Fruit fly (Drosophila melanogaster) whole organism, embryonic: Measurements from ENCODE around the gene CG31109.

Experiments
- B-H2 ChIP-seq: fragments of 200-800 bp; sonication (Bioruptor generic); optimal IDR thresholded peaks from 2 replicates; lab custom pipeline; 2018; ENCODE audit warnings: missing biosample characterization, mild to moderate bottlenecking, missing genetic modification characterization
- Bgb ChIP-seq: fragments of 200-800 bp; sonication (Bioruptor generic); IDR thresholded peaks from 2 replicates; pipeline ENCODE4 v1.3.6; 2022; ENCODE audit warnings: missing biosample characterization, missing genetic modification characterization; ENCODE audit not compliant: partially characterized antibody
- CG11093 ChIP-seq: fragments of 200-800 bp; sonication (Bioruptor generic); IDR thresholded peaks from 3 replicates; pipeline ENCODE4 v1.3.6; 2022; ENCODE audit warnings: missing biosample characterization, missing genetic modification characterization
- CG11723 ChIP-seq: fragments of 200-800 bp; sonication (Bioruptor generic); optimal IDR thresholded peaks from 2 replicates; lab custom pipeline; 2017; ENCODE audit warnings: missing biosample characterization, mild to moderate bottlenecking, missing genetic modification characterization
- CG13296 ChIP-seq: fragments of 200-800 bp; sonication (Bioruptor generic); optimal IDR thresholded peaks from 3 replicates; lab custom pipeline; 2018; ENCODE audit warnings: missing biosample characterization, mild to moderate bottlenecking, missing genetic modification characterization
- CG15514 ChIP-seq: fragments of 200-800 bp; sonication (Bioruptor generic); optimal IDR thresholded peaks from 3 replicates; lab custom pipeline; 2017; ENCODE audit warnings: missing biosample characterization, missing genetic modification characterization, mild to moderate bottlenecking, moderate library complexity, missing genetic modification reagents
- CG15601 ChIP-seq: fragments of 200-800 bp; sonication (Bioruptor generic); optimal IDR thresholded peaks from 3 replicates; lab custom pipeline; 2019; ENCODE audit warnings: missing biosample characterization, mild to moderate bottlenecking, missing genetic modification characterization, moderate library complexity
- CG16779 ChIP-seq: fragments of 200-800 bp; sonication (Bioruptor generic); IDR thresholded peaks from 2 replicates; pipeline ENCODE4 v1.3.6; 2022; ENCODE audit warnings: missing biosample characterization, missing genetic modification characterization
- CG17385 ChIP-seq: fragments of 200-800 bp; sonication (Bioruptor generic); optimal IDR thresholded peaks from 3 replicates; lab custom pipeline; 2018; ENCODE audit warnings: missing biosample characterization, mild to moderate bottlenecking, missing genetic modification characterization
- CG17912 ChIP-seq: fragments of 200-800 bp; sonication (Bioruptor generic); optimal IDR thresholded peaks from 2 replicates; lab custom pipeline; 2018; ENCODE audit warnings: missing biosample characterization, mild to moderate bottlenecking, missing genetic modification characterization
- CG2889 ChIP-seq: fragments of 200-800 bp; sonication (Bioruptor generic); IDR thresholded peaks from 3 replicates; pipeline ENCODE4 v1.3.6; 2022; ENCODE audit warnings: missing biosample characterization, missing genetic modification characterization
- CG30403 ChIP-seq: fragments of 200-800 bp; sonication (Bioruptor generic); optimal IDR thresholded peaks from 3 replicates; lab custom pipeline; 2016; ENCODE audit warnings: missing biosample characterization, missing genetic modification characterization
- CG33213 ChIP-seq: fragments of 200-800 bp; sonication (Bioruptor generic); optimal IDR thresholded peaks from 3 replicates; lab custom pipeline; 2016; ENCODE audit warnings: missing biosample characterization, missing genetic modification characterization
- CG4328 ChIP-seq: fragments of 200-800 bp; sonication (Bioruptor generic); optimal IDR thresholded peaks from 3 replicates; lab custom pipeline; 2017; ENCODE audit warnings: missing biosample characterization, missing genetic modification reagents, missing genetic modification characterization
- CG43689 ChIP-seq: fragments of 200-800 bp; sonication (Bioruptor generic); IDR thresholded peaks from 2 replicates; pipeline ENCODE4 v1.3.6; 2022; ENCODE audit warnings: missing biosample characterization, missing genetic modification characterization
- CG6689 ChIP-seq: fragments of 200-800 bp; sonication (Bioruptor generic); IDR thresholded peaks from 2 replicates; pipeline ENCODE4 v1.3.6; 2022; ENCODE audit warnings: missing biosample characterization, missing genetic modification characterization
- CG6765 ChIP-seq: fragments of 200-800 bp; sonication (Bioruptor generic); optimal IDR thresholded peaks from 3 replicates; lab custom pipeline; 2017; ENCODE audit warnings: missing biosample characterization, mild to moderate bottlenecking, missing genetic modification characterization
- CG6854 ChIP-seq: fragments of 200-800 bp; sonication (Bioruptor generic); optimal IDR thresholded peaks from 3 replicates; lab custom pipeline; 2017; ENCODE audit warnings: missing biosample characterization, mild to moderate bottlenecking, missing genetic modification characterization
- CG7745 ChIP-seq: fragments of 200-800 bp; sonication (Bioruptor generic); optimal IDR thresholded peaks from 2 replicates; lab custom pipeline; 2018; ENCODE audit warnings: missing biosample characterization, mild to moderate bottlenecking, missing genetic modification characterization, moderate library complexity
- CG7786 ChIP-seq: fragments of 200-800 bp; sonication (Bioruptor generic); optimal IDR thresholded peaks from 2 replicates; lab custom pipeline; 2016; ENCODE audit warnings: missing biosample characterization, missing genetic modification characterization
- CG8478 ChIP-seq: fragments of >200 bp; optimal IDR thresholded peaks from 2 replicates; lab custom pipeline; 2018
- CG9215 ChIP-seq: fragments of 200-800 bp; sonication (Bioruptor generic); IDR thresholded peaks from 2 replicates; pipeline ENCODE4 v1.3.6; 2022; ENCODE audit warnings: missing biosample characterization, missing genetic modification characterization
- CG9437 ChIP-seq: fragments of 200-800 bp; sonication (Bioruptor generic); optimal IDR thresholded peaks from 2 replicates; lab custom pipeline; 2018; ENCODE audit warnings: missing biosample characterization, mild to moderate bottlenecking, missing genetic modification characterization
- Chrac-16 ChIP-seq: fragments of 200-800 bp; sonication (Bioruptor generic); optimal IDR thresholded peaks from 3 replicates; lab custom pipeline; 2016; ENCODE audit warnings: missing biosample characterization, missing genetic modification characterization
- D19A ChIP-seq: fragments of 200-800 bp; optimal IDR thresholded peaks from 3 replicates; lab custom pipeline; 2019; ENCODE audit warnings: missing biosample characterization, mild to moderate bottlenecking, missing genetic modification characterization, moderate library complexity
- D19B ChIP-seq: fragments of 200-800 bp; sonication (Bioruptor generic); optimal IDR thresholded peaks from 2 replicates; lab custom pipeline; 2017; ENCODE audit warnings: missing biosample characterization, mild to moderate bottlenecking, missing genetic modification characterization
- Dip3 ChIP-seq: fragments of 200-800 bp; sonication (Bioruptor generic); optimal IDR thresholded peaks from 3 replicates; lab custom pipeline; 2016; ENCODE audit warnings: missing biosample characterization, missing genetic modification characterization
- Hsf ChIP-seq: fragments of 200-800 bp; sonication (Bioruptor generic); optimal IDR thresholded peaks from 3 replicates; lab custom pipeline; 2016; ENCODE audit warnings: missing biosample characterization, missing genetic modification characterization
- NK7.1 ChIP-seq: fragments of 200-800 bp; sonication (Bioruptor generic); optimal IDR thresholded peaks from 3 replicates; lab custom pipeline; 2016; ENCODE audit warnings: missing biosample characterization, missing genetic modification characterization
- PHDP ChIP-seq: fragments of 200-800 bp; sonication (Bioruptor generic); optimal IDR thresholded peaks from 3 replicates; lab custom pipeline; 2018; ENCODE audit warnings: missing biosample characterization, mild to moderate bottlenecking, missing genetic modification characterization, moderate library complexity
- YL-1 ChIP-seq: fragments of 200-800 bp; sonication (Bioruptor generic); optimal IDR thresholded peaks from 3 replicates; lab custom pipeline; 2017; ENCODE audit warnings: missing biosample characterization, mild to moderate bottlenecking, missing genetic modification characterization
- az2 ChIP-seq: fragments of 200-800 bp; sonication (Bioruptor generic); optimal IDR thresholded peaks from 3 replicates; lab custom pipeline; 2016; ENCODE audit warnings: missing biosample characterization, missing genetic modification characterization
- bbx ChIP-seq: fragments of 200-800 bp; sonication (Bioruptor generic); IDR thresholded peaks from 2 replicates; pipeline ENCODE4 v1.3.6; 2022; ENCODE audit warnings: missing biosample characterization, missing genetic modification characterization; ENCODE audit not compliant: partially characterized antibody
- btn ChIP-seq: fragments of 200-800 bp; sonication (Bioruptor generic); optimal IDR thresholded peaks from 2 replicates; lab custom pipeline; 2016; ENCODE audit warnings: missing biosample characterization, missing genetic modification characterization
- chinmo ChIP-seq: fragments of 200-800 bp; sonication (Bioruptor generic); IDR thresholded peaks from 4 replicates; pipeline ENCODE4 v1.3.6; 2022; ENCODE audit warnings: missing biosample characterization, missing genetic modification characterization; ENCODE audit not compliant: partially characterized antibody
- dan ChIP-seq: fragments of 200-800 bp; sonication (Bioruptor generic); IDR thresholded peaks from 2 replicates; pipeline ENCODE4 v1.3.6; 2022; ENCODE audit warnings: missing biosample characterization, missing genetic modification characterization
- dm ChIP-seq: fragments of 200-800 bp; sonication (Bioruptor generic); optimal IDR thresholded peaks from 3 replicates; lab custom pipeline; 2016; ENCODE audit warnings: missing biosample characterization, missing genetic modification characterization
- ftz-f1 ChIP-seq: fragments of 200-800 bp; sonication (Bioruptor generic); optimal IDR thresholded peaks from 2 replicates; lab custom pipeline; 2016; ENCODE audit warnings: missing biosample characterization, missing genetic modification characterization
- hth ChIP-seq: fragments of >200 bp; optimal IDR thresholded peaks from 2 replicates; lab custom pipeline; 2017; ENCODE audit warnings: inconsistent platforms
- mam ChIP-seq: fragments of 200-800 bp; sonication (Bioruptor generic); optimal IDR thresholded peaks from 3 replicates; lab custom pipeline; 2016; ENCODE audit warnings: missing biosample characterization, missing genetic modification characterization
- odd ChIP-seq: fragments of 200-800 bp; sonication (Bioruptor generic); optimal IDR thresholded peaks from 2 replicates; lab custom pipeline; 2017; ENCODE audit warnings: missing biosample characterization, mild to moderate bottlenecking, missing genetic modification characterization
- onecut ChIP-seq: fragments of 200-800 bp; sonication (Bioruptor generic); IDR thresholded peaks from 2 replicates; pipeline ENCODE4 v1.3.6; 2022; ENCODE audit warnings: missing biosample characterization, missing genetic modification characterization
- org-1 ChIP-seq: fragments of 200-800 bp; sonication (Bioruptor generic); optimal IDR thresholded peaks from 2 replicates; lab custom pipeline; 2017; ENCODE audit warnings: missing biosample characterization, missing genetic modification characterization
- pb ChIP-seq: fragments of 200-800 bp; sonication (Bioruptor generic); optimal IDR thresholded peaks from 3 replicates; lab custom pipeline; 2016; ENCODE audit warnings: missing biosample characterization, missing genetic modification characterization
- pfk ChIP-seq: fragments of 200-800 bp; sonication (Bioruptor generic); optimal IDR thresholded peaks from 2 replicates; lab custom pipeline; 2018; ENCODE audit warnings: missing biosample characterization, mild to moderate bottlenecking, missing genetic modification characterization, moderate library complexity
- pita ChIP-seq: fragments of 200-800 bp; sonication (Bioruptor generic); optimal IDR thresholded peaks from 2 replicates; lab custom pipeline; 2017; ENCODE audit warnings: missing biosample characterization, mild to moderate bottlenecking, missing genetic modification characterization
- sens ChIP-seq: fragments of 200-800 bp; sonication (Bioruptor generic); peaks from one replicate; lab custom pipeline; 2016; ENCODE audit warnings: missing biosample characterization, missing genetic modification characterization
- slbo ChIP-seq: fragments of 200-800 bp; sonication (Bioruptor generic); IDR thresholded peaks from 2 replicates; pipeline ENCODE4 v1.3.6; 2022; ENCODE audit warnings: missing biosample characterization, missing genetic modification characterization
- trem ChIP-seq: fragments of 200-800 bp; optimal IDR thresholded peaks from 3 replicates; lab custom pipeline; 2019; ENCODE audit warnings: missing biosample characterization, mild to moderate bottlenecking, missing genetic modification characterization, moderate library complexity
- zfh1 ChIP-seq: fragments of 200-800 bp; sonication (Bioruptor generic); IDR thresholded peaks from 3 replicates; pipeline ENCODE4 v1.3.6; 2022; ENCODE audit warnings: missing biosample characterization, missing genetic modification characterization

CG31109 gene

dm6 chr3R:25027281-25028219 is 26.9 kb downstream of the CG31109 start (continued):
- TF ChIP-seq ftz-f1 (GFP tag; lab: Kevin White, UChicago): no peak
- TF ChIP-seq CG4328 (GFP tag; lab: Kevin White, UChicago): peak; percentile 23
- TF ChIP-seq CG2889 (GFP tag; lab: Robert Waterston, UW): no peak
- peak; percentile 13 for TF ChIP-seq Chrac-16 (GFP tag; lab: Kevin White, UChicago)
- no peak for TF ChIP-seq dm (GFP tag; lab: Kevin White, UChicago)
- 0 out of 2 replicates have a peak, but pooled peaks have one; percentile 28 for TF ChIP-seq Bgb (GFP tag; lab: Robert Waterston, UW)
- TF ChIP-seq pfk: peak; percentile 10
- no peak for TF ChIP-seq dan
- peak; percentile 46 for TF ChIP-seq sens
- peak; percentile 61 for TF ChIP-seq CG9437 (GFP tag; lab: Kevin White, UChicago)
- no peak for TF ChIP-seq CG16779 (GFP tag; lab: Robert Waterston, UW)
- TF ChIP-seq CG33213 (GFP tag; lab: Kevin White, UChicago): no peak
- TF ChIP-seq B-H2 (GFP tag; lab: Kevin White, UChicago): peak; percentile 29
- TF ChIP-seq PHDP (tag; lab: Kevin White, UChicago): peak; percentile 43
- TF ChIP-seq CG11723 (GFP tag; lab: Kevin White, UChicago): no peak
- peak; percentile 23 for TF ChIP-seq YL-1
- peak; percentile 50 for TF ChIP-seq Dip3 (GFP tag; lab: Kevin White, UChicago)
- TF ChIP-seq slbo (GFP tag; lab: Robert Waterston, UW): peak; percentile 26; the same call in 1 of the 2 replicates
- 0 out of 2 replicates have a peak, but pooled peaks have one; percentile 28 for TF ChIP-seq CG6689 (GFP tag; lab: Robert Waterston, UW)
- no peak for TF ChIP-seq CG7745 (tag; lab: Kevin White, UChicago)
- TF ChIP-seq odd (GFP tag; lab: Kevin White, UChicago): peak; percentile 20
- peak; percentile 52 for TF ChIP-seq D19B (GFP tag; lab: Kevin White, UChicago)
- TF ChIP-seq org-1: no peak
- TF ChIP-seq CG15601 (tag; lab: Kevin White, UChicago): no peak
- TF ChIP-seq CG7786 (GFP tag; lab: Kevin White, UChicago): peak; percentile 36
- no peak for TF ChIP-seq trem
- TF ChIP-seq CG30403 (GFP tag; lab: Kevin White, UChicago): peak; percentile 51
- no peak for TF ChIP-seq btn (GFP tag; lab: Kevin White, UChicago)
- peak; percentile 54 for TF ChIP-seq CG6765 (GFP tag; lab: Kevin White, UChicago)
- no peak for TF ChIP-seq bbx
- peak; percentile 48 for TF ChIP-seq CG13296 (GFP tag; lab: Kevin White, UChicago)
- TF ChIP-seq hth (lab: Kevin White, UChicago): no peak
- TF ChIP-seq mam (GFP tag; lab: Kevin White, UChicago): peak; percentile 65
- TF ChIP-seq pita: no peak
- no peak for TF ChIP-seq chinmo (GFP tag; lab: Robert Waterston, UW)
- 0 out of 2 replicates have a peak, but pooled peaks have one; percentile 6 for TF ChIP-seq onecut (GFP tag; lab: Robert Waterston, UW)
- TF ChIP-seq Hsf: peak; percentile 29
- TF ChIP-seq CG17385 (GFP tag; lab: Kevin White, UChicago): peak; percentile 57
- TF ChIP-seq D19A (tag; lab: Kevin White, UChicago): no peak
- no peak for TF ChIP-seq NK7.1 (GFP tag; lab: Kevin White, UChicago)
- TF ChIP-seq CG15514: peak; percentile 14
- TF ChIP-seq az2: peak; percentile 2
- peak; percentile 60 for TF ChIP-seq pb (GFP tag; lab: Kevin White, UChicago)
- peak; percentile 4 for TF ChIP-seq CG6854 (GFP tag; lab: Kevin White, UChicago)
- no peak for TF ChIP-seq zfh1 (GFP tag; lab: Robert Waterston, UW)
- peak; percentile 18 for TF ChIP-seq CG17912 (GFP tag; lab: Kevin White, UChicago)
- no peak for TF ChIP-seq CG8478 (lab: Kevin White, UChicago)
- no peak for TF ChIP-seq CG43689 (GFP tag; lab: Robert Waterston, UW)
- TF ChIP-seq CG11093 (GFP tag; lab: Robert Waterston, UW): no peak
- 0 out of 2 replicates have a peak, but pooled peaks have one; percentile 21 for TF ChIP-seq CG9215
